Worm (Caenorhabditis elegans) whole organism, midembryonic: ENCODE measurements around the gene srx-26.

Experiments used
- T22C8.4 ChIP-seq: fragments of 200-800 bp; sonication (Bioruptor generic); IDR thresholded peaks from 2 replicates; pipeline ENCODE4 v1.3.6; 2022; ENCODE audit warnings: missing genetic modification characterization, missing compliant biosample characterization
- cog-1 ChIP-seq: sonication (generic microtip); optimal IDR thresholded peaks from 2 replicates; lab custom pipeline; 2016; ENCODE audit warnings: missing genetic modification characterization, missing compliant biosample characterization
- flt-1 ChIP-seq: fragments of 200-800 bp; sonication (Bioruptor generic); IDR thresholded peaks from 2 replicates; pipeline ENCODE4 v1.3.6; 2022; ENCODE audit warnings: missing genetic modification characterization, missing compliant biosample characterization
- klf-2 ChIP-seq: fragments of 200-800 bp; sonication (Bioruptor generic); conservative IDR thresholded peaks from 2 replicates; pipeline ENCODE4 v1.3.6; 2022; ENCODE audit warnings: missing genetic modification reagents, missing genetic modification characterization, missing compliant biosample characterization
- med-1 ChIP-seq: sonication (generic microtip); optimal IDR thresholded peaks from 2 replicates; lab custom pipeline; 2017; ENCODE audit warnings: missing genetic modification characterization, mild to moderate bottlenecking, missing compliant biosample characterization, antibody characterized with exemption, missing genetic modification reagents; ENCODE audit not compliant: insufficient read depth
- tab-1 ChIP-seq: fragments of 200-800 bp; sonication (Bioruptor generic); IDR thresholded peaks from 2 replicates; pipeline ENCODE4 v1.3.6; 2022; ENCODE audit warnings: missing genetic modification characterization, missing compliant biosample characterization
- ztf-23 ChIP-seq: fragments of 200-800 bp; sonication (Bioruptor generic); IDR thresholded peaks from 2 replicates; pipeline ENCODE4 v1.3.6; 2022; ENCODE audit warnings: missing genetic modification reagents, missing genetic modification characterization, missing compliant biosample characterization
- ztf-29 ChIP-seq: fragments of 200-800 bp; sonication (Bioruptor generic); IDR thresholded peaks from 2 replicates; pipeline ENCODE4 v1.3.6; 2022; ENCODE audit warnings: missing genetic modification reagents, missing genetic modification characterization, missing compliant biosample characterization

- TF ChIP-seq med-1 (no peak), tab-1 (GFP tag; lab: Robert Waterston, UW) (no peak), cog-1 (no peak), flt-1 (GFP tag; lab: Robert Waterston, UW) (no peak), ztf-23 (no peak), T22C8.4 (no peak), ztf-29 (no peak), klf-2 (GFP tag; lab: Robert Waterston, UW) (no peak)
These were observed 18.7 kb upstream of the srx-26 start, which contains the start of gene srh-56 for ce11 chrV:2771560-2771959.
